Fruit fly (Drosophila melanogaster) whole organism, adult: ENCODE measurements around the gene CG10839.

Source experiments
- Crg-1 ChIP-seq: fragments of 200-800 bp; sonication (Bioruptor generic); optimal IDR thresholded peaks from 2 replicates; lab custom pipeline; 2016; ENCODE audit warnings: missing biosample characterization, missing genetic modification characterization
- Mnt ChIP-seq: fragments of 200-800 bp; sonication (Bioruptor generic); optimal IDR thresholded peaks from 2 replicates; lab custom pipeline; 2016; ENCODE audit warnings: missing biosample characterization, mild to moderate bottlenecking, missing genetic modification characterization
- kay ChIP-seq: fragments of 200-800 bp; sonication (Bioruptor generic); peaks from one replicate; lab custom pipeline; 2016; ENCODE audit warnings: missing biosample characterization, missing genetic modification characterization, borderline replicate concordance

- TF ChIP-seq Crg-1 = no peak
- no peak for TF ChIP-seq Mnt (GFP tag; lab: Kevin White, UChicago)
- TF ChIP-seq kay (GFP tag; lab: Kevin White, UChicago) = no peak
Measured at dm6 chr2L:15941141-15941540, 38.1 kb upstream of the CG10839 start, which contains the start of gene CG12448.
